Worm (Caenorhabditis elegans) whole organism, L2 larva: ENCODE results near the gene F43E2.6.
A peak's percentile ranks its signal among the peaks of the same experiment; 100 is the strongest.

Source experiments
- F13H6.1 ChIP-seq: sonication (generic microtip); optimal IDR thresholded peaks from 2 replicates; lab custom pipeline; 2016; ENCODE audit warnings: missing genetic modification characterization, missing compliant biosample characterization
- R02D3.7 ChIP-seq: fragments of 150-350 bp; optimal IDR thresholded peaks from 2 replicates; lab custom pipeline; 2014; ENCODE audit warnings: missing biosample characterization, missing genetic modification characterization
- ama-1 ChIP-seq: fragments of 150-350 bp; optimal IDR thresholded peaks from 2 replicates; lab custom pipeline; 2018; ENCODE audit warnings: inconsistent platforms
- ceh-16 ChIP-seq: fragments of 150-350 bp; optimal IDR thresholded peaks from 2 replicates; lab custom pipeline; 2014; ENCODE audit warnings: missing biosample characterization, missing genetic modification characterization
- crh-2 ChIP-seq: sonication (generic microtip); optimal IDR thresholded peaks from 2 replicates; lab custom pipeline; 2017; ENCODE audit warnings: missing biosample characterization, missing genetic modification characterization
- dmd-4 ChIP-seq: sonication (generic microtip); optimal IDR thresholded peaks from 2 replicates; lab custom pipeline; 2017; ENCODE audit warnings: missing biosample characterization, missing genetic modification characterization
- egl-27 ChIP-seq: sonication (generic microtip); optimal IDR thresholded peaks from 3 replicates; lab custom pipeline; 2017; ENCODE audit warnings: missing biosample characterization, missing genetic modification reagents, missing genetic modification characterization
- elt-3 ChIP-seq: sonication (generic microtip); optimal IDR thresholded peaks from 2 replicates; lab custom pipeline; 2017; ENCODE audit warnings: missing biosample characterization, missing genetic modification characterization
- fos-1 ChIP-seq: fragments of 150-350 bp; optimal IDR thresholded peaks from 2 replicates; lab custom pipeline; 2014; ENCODE audit warnings: missing biosample characterization, missing genetic modification characterization
- gmeb-1 ChIP-seq: fragments of 150-350 bp; optimal IDR thresholded peaks from 2 replicates; lab custom pipeline; 2014; ENCODE audit warnings: missing biosample characterization, missing genetic modification characterization
- lin-11 ChIP-seq: fragments of 150-350 bp; sonication (generic microtip); optimal IDR thresholded peaks from 2 replicates; lab custom pipeline; 2014; ENCODE audit warnings: missing biosample characterization, missing genetic modification characterization, inconsistent platforms, mixed read lengths
- lin-13 ChIP-seq: fragments of 150-350 bp; optimal IDR thresholded peaks from 2 replicates; lab custom pipeline; 2014; ENCODE audit warnings: missing biosample characterization, missing genetic modification reagents, missing genetic modification characterization
- lsy-2 ChIP-seq, 2 experiments: fragments of 150-350 bp in 1 of 2; sonication (generic microtip) in 1 of 2; optimal IDR thresholded peaks; 2 replicates each; lab custom pipeline; 2014 to 2017; ENCODE audit warnings: missing biosample characterization in 2 of 2, missing genetic modification characterization in 2 of 2
- mab-5 ChIP-seq: fragments of 150-350 bp; optimal IDR thresholded peaks from 2 replicates; lab custom pipeline; 2014; ENCODE audit warnings: missing biosample characterization, missing genetic modification characterization
- mdl-1 ChIP-seq, 2 experiments: fragments of 150-350 bp in 1 of 2; sonication (generic microtip) in 1 of 2; optimal IDR thresholded peaks; 2 replicates each; lab custom pipeline; 2017; ENCODE audit warnings: missing biosample characterization in 2 of 2, missing genetic modification characterization in 2 of 2
- nhr-10 ChIP-seq: sonication (generic microtip); optimal IDR thresholded peaks from 2 replicates; lab custom pipeline; 2017; ENCODE audit warnings: missing biosample characterization, missing genetic modification characterization
- nhr-11 ChIP-seq: fragments of 150-350 bp; optimal IDR thresholded peaks from 2 replicates; lab custom pipeline; 2014; ENCODE audit warnings: missing biosample characterization, missing genetic modification characterization
- nhr-129 ChIP-seq: fragments of 150-350 bp; optimal IDR thresholded peaks from 2 replicates; lab custom pipeline; 2014; ENCODE audit warnings: missing biosample characterization, missing genetic modification characterization
- nhr-21 ChIP-seq: fragments of 150-350 bp; optimal IDR thresholded peaks from 2 replicates; lab custom pipeline; 2014; ENCODE audit warnings: missing biosample characterization, missing genetic modification characterization
- nhr-23 ChIP-seq: fragments of 150-350 bp; optimal IDR thresholded peaks from 2 replicates; lab custom pipeline; 2014; ENCODE audit warnings: missing biosample characterization, missing genetic modification reagents, missing genetic modification characterization
- nhr-25 ChIP-seq: fragments of 150-350 bp; sonication (generic microtip); optimal IDR thresholded peaks from 3 replicates; lab custom pipeline; 2014; ENCODE audit warnings: missing biosample characterization, missing genetic modification characterization
- nhr-6 ChIP-seq: fragments of 150-350 bp; optimal IDR thresholded peaks from 2 replicates; lab custom pipeline; 2014; ENCODE audit warnings: missing biosample characterization, missing genetic modification characterization
- nhr-77 ChIP-seq: fragments of 150-350 bp; optimal IDR thresholded peaks from 2 replicates; lab custom pipeline; 2014; ENCODE audit warnings: missing biosample characterization, missing genetic modification characterization
- sem-4 ChIP-seq: fragments of 150-350 bp; optimal IDR thresholded peaks from 2 replicates; lab custom pipeline; 2014; ENCODE audit warnings: missing biosample characterization, missing genetic modification reagents, missing genetic modification characterization
- skn-1 ChIP-seq: sonication (generic microtip); optimal IDR thresholded peaks from 2 replicates; lab custom pipeline; 2017; ENCODE audit warnings: missing biosample characterization, missing genetic modification characterization
- sma-3 ChIP-seq: sonication (generic microtip); optimal IDR thresholded peaks from 2 replicates; lab custom pipeline; 2016; ENCODE audit warnings: missing genetic modification reagents, missing genetic modification characterization, missing compliant biosample characterization
- sma-9 ChIP-seq, 2 experiments: fragments of 150-350 bp in 1 of 2; sonication (generic microtip) in 1 of 2; optimal IDR thresholded peaks; 2 replicates each; lab custom pipeline; 2014 to 2016; ENCODE audit warnings: missing genetic modification characterization in 2 of 2, mild to moderate bottlenecking in 1 of 2, missing biosample characterization in 1 of 2, missing compliant biosample characterization in 1 of 2, missing genetic modification reagents in 1 of 2, moderate library complexity in 1 of 2
- snpc-4 ChIP-seq: fragments of 150-350 bp; optimal IDR thresholded peaks from 2 replicates; lab custom pipeline; 2014; ENCODE audit warnings: missing biosample characterization, missing genetic modification characterization
- unc-39 ChIP-seq: fragments of 150-350 bp; optimal IDR thresholded peaks from 2 replicates; lab custom pipeline; 2014; ENCODE audit warnings: missing biosample characterization, missing genetic modification characterization
- unc-55 ChIP-seq: fragments of 150-350 bp; sonication (generic microtip); optimal IDR thresholded peaks from 3 replicates; lab custom pipeline; 2014; ENCODE audit warnings: missing biosample characterization, missing genetic modification reagents, missing genetic modification characterization
- unc-62 ChIP-seq: fragments of 150-350 bp; optimal IDR thresholded peaks from 2 replicates; lab custom pipeline; 2014; ENCODE audit warnings: missing biosample characterization, missing genetic modification reagents, missing genetic modification characterization
- zag-1 ChIP-seq: fragments of 150-350 bp; optimal IDR thresholded peaks from 2 replicates; lab custom pipeline; 2014; ENCODE audit warnings: missing biosample characterization, missing genetic modification characterization
- ztf-11 ChIP-seq: sonication (generic microtip); optimal IDR thresholded peaks from 2 replicates; lab custom pipeline; 2017; ENCODE audit warnings: missing biosample characterization, missing genetic modification characterization

F43E2.6 gene

DNA sequence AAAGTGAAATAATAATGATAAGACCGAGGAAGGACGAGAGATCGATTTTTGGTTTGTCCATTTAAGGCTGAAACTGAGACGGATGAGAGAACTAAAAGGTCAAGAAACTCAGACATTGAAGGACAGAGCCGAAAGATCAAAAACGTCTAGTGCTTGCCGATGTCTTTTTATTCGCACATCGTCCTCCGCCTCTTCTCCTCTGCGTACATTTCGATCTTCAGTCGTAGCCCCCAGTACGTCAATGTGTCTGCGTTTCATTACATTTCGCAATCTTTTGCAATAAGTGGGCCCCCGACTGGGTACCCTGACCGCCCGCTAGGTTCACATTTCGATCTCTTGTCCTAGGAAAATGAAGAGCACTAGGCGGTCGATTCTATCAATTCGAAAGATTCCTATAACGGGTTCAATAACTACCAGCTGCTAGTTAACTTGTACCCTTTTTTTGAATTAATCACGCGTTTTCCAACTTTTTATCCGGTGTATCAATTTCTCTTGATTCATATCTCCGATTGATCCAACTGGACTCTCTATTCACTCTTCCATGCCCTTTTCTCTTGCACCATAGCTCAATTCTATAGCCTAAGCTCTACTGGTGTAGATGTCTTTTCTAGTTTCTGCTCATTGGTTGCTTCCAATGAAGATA is 23.5 kb upstream of the F43E2.6 start (continued):
- peak; percentile 72 for TF ChIP-seq zag-1 (tag; lab: Kevin White, UChicago)
- TF ChIP-seq nhr-11 (tag; lab: Kevin White, UChicago) = no peak
- TF ChIP-seq fos-1 (tag; lab: Kevin White, UChicago) = peak; percentile 85
- TF ChIP-seq F13H6.1 (tag; lab: Kevin White, UChicago) = peak; percentile 54
- TF ChIP-seq R02D3.7 (tag; lab: Kevin White, UChicago) = no peak
- TF ChIP-seq nhr-23 (tag; lab: Kevin White, UChicago) = no peak
- TF ChIP-seq egl-27 (tag; lab: Kevin White, UChicago) = no peak
- TF ChIP-seq nhr-25 (tag; lab: Kevin White, UChicago) = peak; percentile 76
- no peak for TF ChIP-seq snpc-4 (tag; lab: Kevin White, UChicago)
- no peak for TF ChIP-seq nhr-6
- TF ChIP-seq gmeb-1 = peak; percentile 20
- no peak for TF ChIP-seq ceh-16
- TF ChIP-seq sem-4 = peak; percentile 34
- no peak for TF ChIP-seq ama-1 (lab: Kevin White, UChicago)
- peak; percentile 89 for TF ChIP-seq sma-9 (GFP tag; optimal IDR thresholded peaks at IDR 0.05; lab: Kevin White, UChicago)
- TF ChIP-seq sma-9 (tag; optimal IDR thresholded peaks at IDR 0.05; lab: Kevin White, UChicago) = no peak
- TF ChIP-seq crh-2 = peak; percentile 63

ce11 chrII:7390335-7390734 is 21.7 kb upstream of the F43E2.6 start:
- no peak for TF ChIP-seq nhr-11 (tag; lab: Kevin White, UChicago)
- no peak for TF ChIP-seq sma-3 (GFP tag; lab: Kevin White, UChicago)
- no peak for TF ChIP-seq unc-39
- no peak for TF ChIP-seq sma-9 (GFP tag; optimal IDR thresholded peaks at IDR 0.05; lab: Kevin White, UChicago)
- TF ChIP-seq sma-9 (tag; optimal IDR thresholded peaks at IDR 0.05; lab: Kevin White, UChicago) = no peak
- no peak for TF ChIP-seq gmeb-1
- TF ChIP-seq nhr-21 = no peak
- TF ChIP-seq nhr-10 (tag; lab: Kevin White, UChicago) = no peak
- TF ChIP-seq mab-5 (tag; lab: Kevin White, UChicago) = no peak

DNA sequence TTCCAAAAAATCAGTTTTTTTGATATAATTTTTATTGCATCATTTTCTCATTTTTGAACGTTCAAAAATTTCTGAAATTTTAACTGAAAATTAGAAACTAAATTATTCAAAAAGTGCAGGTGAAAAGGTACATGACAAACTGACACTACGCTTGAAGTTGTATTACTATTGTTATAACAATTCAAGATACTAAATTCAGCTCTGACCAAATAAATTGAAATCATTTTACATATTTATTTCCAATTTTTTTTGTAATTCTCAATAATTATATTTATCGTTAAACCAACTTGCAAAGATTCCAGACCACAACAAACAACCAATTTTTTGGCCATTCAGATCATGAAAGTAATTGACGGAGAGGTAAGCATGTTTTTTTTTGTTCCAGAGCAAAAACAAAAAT is 16.8 kb upstream of the F43E2.6 start, which contains the start of gene sre-3:
TSS of gene sre-3 (plus strand) at position 301 of the 400 bp plus-strand sequence.
- TF ChIP-seq unc-62 (no peak), zag-1 (tag; lab: Kevin White, UChicago) (no peak), egl-27 (tag; lab: Kevin White, UChicago) (no peak), unc-55 (no peak), mab-5 (tag; lab: Kevin White, UChicago) (no peak), R02D3.7 (tag; lab: Kevin White, UChicago) (no peak), skn-1 (tag; lab: Kevin White, UChicago) (no peak), nhr-10 (tag; lab: Kevin White, UChicago) (no peak), gmeb-1 (no peak), nhr-25 (tag; lab: Kevin White, UChicago) (no peak), nhr-21 (no peak), dmd-4 (no peak), nhr-77 (no peak), ztf-11 (tag; lab: Kevin White, UChicago) (no peak), snpc-4 (tag; lab: Kevin White, UChicago) (no peak), mdl-1 (tag; optimal IDR thresholded peaks at IDR 0.05; lab: Kevin White, UChicago) (no peak), elt-3 (no peak), lin-13 (no peak), nhr-6 (no peak), nhr-11 (tag; lab: Kevin White, UChicago) (no peak)

DNA sequence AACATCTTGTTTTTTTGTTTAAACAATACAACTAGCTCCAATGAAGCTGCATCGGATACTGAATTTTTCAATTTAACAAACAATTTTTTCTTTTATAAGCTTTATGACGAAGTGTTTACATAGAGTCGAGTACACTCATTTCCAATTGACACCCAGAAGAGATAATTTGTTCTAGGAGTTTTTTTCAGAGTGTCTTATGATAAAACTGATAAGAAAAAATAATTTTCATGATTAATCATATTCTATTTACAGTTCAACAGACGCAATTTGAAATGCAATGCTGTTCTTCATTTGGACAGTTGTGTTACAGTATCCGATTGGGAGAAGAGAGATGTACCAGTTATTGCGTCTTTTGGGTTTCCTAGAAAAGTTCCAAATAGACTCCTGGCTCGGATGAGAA is 13.3 kb upstream of the F43E2.6 start:
- TF ChIP-seq fos-1 (tag; lab: Kevin White, UChicago) = peak; percentile 51
- no peak for TF ChIP-seq elt-3
- TF ChIP-seq, all 48 proteins: peak for 1

DNA sequence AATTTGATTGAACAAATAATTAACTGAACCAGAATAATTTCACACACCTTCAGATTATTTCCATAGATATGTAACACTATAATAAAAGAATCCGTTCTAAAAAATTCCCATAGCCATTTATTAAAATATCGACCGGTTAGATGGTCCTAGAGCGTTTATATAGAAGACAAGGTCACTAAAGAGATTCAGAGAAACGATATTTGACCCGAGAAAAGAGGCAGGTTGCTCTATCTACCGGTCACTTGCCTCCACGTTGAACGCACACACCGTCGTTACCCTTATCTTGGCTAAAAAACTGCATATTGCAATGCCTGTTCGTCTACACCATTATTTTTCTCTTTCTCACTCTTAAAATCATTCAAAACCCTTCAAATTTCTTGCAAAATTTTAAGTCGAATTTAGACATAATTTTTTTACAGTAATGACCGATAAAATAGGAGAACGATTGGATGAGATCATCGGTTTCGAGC is 12.5 kb upstream of the F43E2.6 start, which contains the start of gene C07D10.5:
TSS of gene C07D10.5 (plus strand) at position 420 of the 470 bp plus-strand sequence.
- no peak for TF ChIP-seq nhr-129 (tag; lab: Kevin White, UChicago)
- TF ChIP-seq R02D3.7 (tag; lab: Kevin White, UChicago) = no peak
- TF ChIP-seq lin-11 (tag; lab: Kevin White, UChicago) = no peak
- no peak for TF ChIP-seq lsy-2 (tag; optimal IDR thresholded peaks at IDR 0.05; lab: Kevin White, UChicago)
- no peak for TF ChIP-seq fos-1 (tag; lab: Kevin White, UChicago)
- TF ChIP-seq, all 48 proteins: peak for 0
